Worm (Caenorhabditis elegans): Measurements from ENCODE around the gene egas-2.

The egas-2 gene

DNA sequence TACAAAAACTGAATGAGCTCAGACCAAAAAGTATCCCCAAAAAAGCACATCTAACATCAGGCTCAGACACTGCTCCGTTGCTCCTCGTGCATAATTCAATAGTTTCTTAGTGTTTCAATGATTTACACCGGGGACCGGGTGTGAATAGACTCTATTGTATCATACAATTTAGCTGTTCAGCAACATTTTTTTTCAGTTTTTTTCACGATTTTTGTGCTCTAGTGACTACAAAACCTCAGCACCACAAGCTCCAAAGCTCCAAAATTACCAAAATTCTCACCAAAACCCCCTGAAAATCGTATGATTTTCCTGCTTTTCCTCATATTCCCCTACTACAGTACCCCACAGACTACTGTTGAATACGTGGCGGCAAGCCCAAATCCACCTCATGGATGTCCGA lies at the start of gene egas-2:
egas-2 (plus strand) TSS at position 301 of the 400 bp plus-strand sequence.
- TF ChIP-seq unc-30 (tag; optimal IDR thresholded peaks at IDR 0.05) (no peak), lin-14 (GFP tag; optimal IDR thresholded peaks at IDR 0.05) (no peak), xbp-1 (tag; optimal IDR thresholded peaks at IDR 0.05) (no peak), tlp-1 (tag; optimal IDR thresholded peaks at IDR 0.05) (no peak), nhr-47 (tag; optimal IDR thresholded peaks at IDR 0.05) (no peak), hlh-4 (tag; optimal IDR thresholded peaks at IDR 0.05) (no peak), C04F5.9 (tag; optimal IDR thresholded peaks at IDR 0.05) (no peak), nhr-76 (tag; optimal IDR thresholded peaks at IDR 0.05) (no peak), dpl-1 (GFP tag; optimal IDR thresholded peaks at IDR 0.05) (no peak)

DNA sequence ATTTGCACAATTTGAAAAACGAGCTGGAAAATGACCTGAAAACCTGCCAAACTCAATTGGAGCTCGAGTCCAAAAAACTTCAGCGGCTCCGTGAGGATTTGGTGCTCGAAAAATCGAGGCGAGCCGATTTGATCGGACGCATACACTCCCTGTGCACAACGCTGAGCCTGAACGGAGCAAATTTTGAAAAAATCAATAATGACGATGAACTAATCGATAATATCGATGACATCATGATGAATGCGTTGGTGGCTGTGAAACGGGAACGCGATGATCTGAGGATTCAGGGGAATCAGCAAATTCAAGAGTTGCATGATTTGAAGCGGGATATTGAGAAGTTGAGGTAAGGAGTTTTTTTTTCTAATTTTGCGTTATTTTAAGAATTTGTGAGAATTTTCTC lies 44.6 kb upstream of the egas-2 start:
- TF ChIP-seq elt-2 (tag; optimal IDR thresholded peaks at IDR 0.05), result no peak
- no peak for TF ChIP-seq ceh-63 (GFP tag; optimal IDR thresholded peaks at IDR 0.05)
- TF ChIP-seq fkh-8 (tag; optimal IDR thresholded peaks at IDR 0.05), result no peak
- no peak for TF ChIP-seq zip-4 (GFP tag; optimal IDR thresholded peaks at IDR 0.05)
- no peak for TF ChIP-seq aha-1 (tag; optimal IDR thresholded peaks at IDR 0.05)

DNA sequence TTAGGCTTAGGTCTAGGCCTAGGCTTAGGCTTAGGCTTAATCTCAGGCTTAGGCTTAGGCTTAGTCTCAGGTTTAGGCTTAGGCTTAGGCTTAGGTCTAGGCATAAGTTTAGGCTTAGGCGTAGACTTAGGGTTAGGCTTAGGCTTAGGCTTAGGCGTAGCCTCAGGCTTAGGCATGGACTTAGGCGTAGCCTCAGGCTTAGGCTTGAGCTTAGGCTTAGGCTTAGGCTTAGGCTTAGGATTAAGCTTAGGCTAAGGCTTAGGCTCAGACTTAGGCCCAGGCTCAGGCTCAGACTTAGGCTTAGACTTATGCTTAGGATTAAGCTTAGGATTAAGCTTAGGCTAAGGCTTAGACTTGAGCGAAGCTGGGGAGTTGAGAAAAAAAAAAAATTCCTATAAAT lies 37.0 kb upstream of the egas-2 start:
- TF ChIP-seq efl-1 (optimal IDR thresholded peaks at IDR 0.05), result no peak
- no peak for TF ChIP-seq efl-1 (GFP tag; optimal IDR thresholded peaks at IDR 0.05 in 1 of 2)
- TF ChIP-seq lsy-2 (tag; optimal IDR thresholded peaks at IDR 0.05), result no peak
- TF ChIP-seq nhr-85 (tag), result no peak
- TF ChIP-seq nhr-19 (GFP tag; conservative IDR thresholded peaks at IDR 0.05), result no peak
- no peak for TF ChIP-seq dsc-1 (tag; optimal IDR thresholded peaks at IDR 0.05)
- no peak for TF ChIP-seq lin-39 (tag; optimal IDR thresholded peaks at IDR 0.05)
- TF ChIP-seq pag-3 (tag; optimal IDR thresholded peaks at IDR 0.05; ENCODE audit: borderline replicate concordance, insufficient read depth), result no peak
- TF ChIP-seq F16B12.6 (tag; optimal IDR thresholded peaks at IDR 0.05), result no peak
- TF ChIP-seq mef-2 (tag; optimal IDR thresholded peaks at IDR 0.05), result no peak

DNA sequence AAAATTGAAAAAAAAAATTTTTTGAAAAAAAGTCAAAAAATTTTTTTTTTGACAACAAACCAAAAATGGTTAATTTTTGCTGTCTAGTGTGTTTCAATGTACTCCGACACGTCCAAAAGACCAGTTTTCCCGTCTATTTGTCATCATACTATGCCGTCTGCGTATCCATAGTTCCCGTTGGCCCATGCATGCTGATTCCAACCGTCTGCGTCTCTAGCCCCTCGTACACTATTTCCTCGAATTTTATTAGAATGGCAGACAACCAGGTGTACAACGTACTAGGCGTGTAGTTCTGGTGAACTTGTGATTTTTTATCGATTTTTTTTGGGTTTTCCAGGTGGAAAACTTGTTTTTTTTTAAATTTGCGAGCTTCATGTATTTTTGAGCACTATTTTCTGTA lies 35.6 kb upstream of the egas-2 start:
- TF ChIP-seq ceh-8 (GFP tag; optimal IDR thresholded peaks at IDR 0.05), result no peak
- peak; percentile 12 for TF ChIP-seq elt-2 (tag; optimal IDR thresholded peaks at IDR 0.05)
- TF ChIP-seq ceh-90 (tag; optimal IDR thresholded peaks at IDR 0.05), result no peak
- no peak for TF ChIP-seq lin-15B (tag; optimal IDR thresholded peaks at IDR 0.05)
- no peak for TF ChIP-seq C34B4.2 (tag; optimal IDR thresholded peaks at IDR 0.05)
- TF ChIP-seq unc-130 (tag; optimal IDR thresholded peaks at IDR 0.05), result peak; percentile 53
- TF ChIP-seq nhr-47 (tag; optimal IDR thresholded peaks at IDR 0.05), result peak; percentile 52
- TF ChIP-seq ceh-63 (GFP tag; optimal IDR thresholded peaks at IDR 0.05), result no peak
- TF ChIP-seq nhr-28 (tag; optimal IDR thresholded peaks at IDR 0.05), result no peak
- peak; percentile 78 for TF ChIP-seq snu-23 (GFP tag; optimal IDR thresholded peaks at IDR 0.05)
- no peak for TF ChIP-seq egl-27 (tag; optimal IDR thresholded peaks at IDR 0.05)
- peak; percentile 99 for TF ChIP-seq skn-1 (tag; optimal IDR thresholded peaks at IDR 0.05)
- TF ChIP-seq nhr-76 (tag; optimal IDR thresholded peaks at IDR 0.05), result no peak
- TF ChIP-seq isw-1 (GFP tag; IDR thresholded peaks at IDR 0.05), result no peak
- TF ChIP-seq efl-1 (optimal IDR thresholded peaks at IDR 0.05), result peak; percentile 44 to 55
- TF ChIP-seq efl-1 (GFP tag; optimal IDR thresholded peaks at IDR 0.05 in 1 of 2), result peak in 1 of 2 experiments; percentile 9
- TF ChIP-seq nhr-84 (tag; optimal IDR thresholded peaks at IDR 0.05), result no peak
- no peak for TF ChIP-seq irx-1 (tag; optimal IDR thresholded peaks at IDR 0.05)
- no peak for TF ChIP-seq Y116A8C.19 (tag; optimal IDR thresholded peaks at IDR 0.05; ENCODE audit: borderline replicate concordance)
- peak; percentile 77 for TF ChIP-seq mep-1 (tag; optimal IDR thresholded peaks at IDR 0.05)
- TF ChIP-seq F16B12.6 (tag; optimal IDR thresholded peaks at IDR 0.05), result no peak
- TF ChIP-seq unc-30 (tag; optimal IDR thresholded peaks at IDR 0.05), result no peak
- TF ChIP-seq lir-3 (tag; optimal IDR thresholded peaks at IDR 0.05; ENCODE audit: poor library complexity), result no peak
- peak; percentile 28 to 58 for TF ChIP-seq lsy-2 (tag; optimal IDR thresholded peaks at IDR 0.05)
- peak; percentile 87 for TF ChIP-seq grh-1 (GFP tag; IDR thresholded peaks at IDR 0.05)
- no peak for TF ChIP-seq lin-39 (tag; optimal IDR thresholded peaks at IDR 0.05)
- no peak for TF ChIP-seq ceh-88 (GFP tag; IDR thresholded peaks at IDR 0.05)
- TF ChIP-seq zag-1 (tag; optimal IDR thresholded peaks at IDR 0.05), result no peak
- TF ChIP-seq C04F5.9 (tag; optimal IDR thresholded peaks at IDR 0.05), result no peak
- TF ChIP-seq ztf-4 (tag; optimal IDR thresholded peaks at IDR 0.05), result no peak
- no peak for TF ChIP-seq hlh-17 (GFP tag; optimal IDR thresholded peaks at IDR 0.05; ENCODE audit: borderline replicate concordance)
- peak; percentile 78 for TF ChIP-seq nhr-19 (GFP tag; conservative IDR thresholded peaks at IDR 0.05)
- peak; percentile 76 for TF ChIP-seq nhr-71 (tag; optimal IDR thresholded peaks at IDR 0.05)
- TF ChIP-seq tlp-1 (tag; optimal IDR thresholded peaks at IDR 0.05), result no peak
- TF ChIP-seq nhr-85 (tag), result peak; percentile 89
- TF ChIP-seq nhr-90 (tag; optimal IDR thresholded peaks at IDR 0.05; ENCODE audit: poor library complexity), result peak; percentile 46
